Worm (Caenorhabditis elegans) whole organism, young adult: ENCODE results near the gene mrps-34.

Experiments
- T26A5.8 ChIP-seq: sonication (generic microtip); optimal IDR thresholded peaks from 2 replicates; lab custom pipeline; 2016; ENCODE audit warnings: missing genetic modification characterization, missing compliant biosample characterization
- Y53G8AR.9 ChIP-seq: fragments of 200-800 bp; sonication (Bioruptor generic); conservative IDR thresholded peaks from 2 replicates; pipeline ENCODE4 v1.3.6; 2022; ENCODE audit warnings: missing genetic modification reagents, missing genetic modification characterization, missing compliant biosample characterization
- Y67H2A.10 ChIP-seq: fragments of 200-800 bp; sonication (Bioruptor generic); conservative IDR thresholded peaks from 2 replicates; pipeline ENCODE4 v1.3.6; 2022; ENCODE audit warnings: missing genetic modification reagents, missing genetic modification characterization, missing compliant biosample characterization
- ama-1 ChIP-seq, 3 experiments: fragments of 150-350 bp in 1 of 3; sonication (generic microtip) in 2 of 3; optimal IDR thresholded peaks; 2 replicates each; lab custom pipeline; 2014 to 2018; ENCODE audit warnings: missing biosample characterization in 2 of 3, missing genetic modification characterization in 2 of 3, missing genetic modification reagents in 2 of 3
- ceh-40 ChIP-seq: fragments of 200-800 bp; sonication (Bioruptor generic); IDR thresholded peaks from 2 replicates; pipeline ENCODE4 v1.3.6; 2022; ENCODE audit warnings: missing genetic modification characterization, missing compliant biosample characterization
- fkh-3 ChIP-seq: sonication (generic microtip); optimal IDR thresholded peaks from 2 replicates; lab custom pipeline; 2016; ENCODE audit warnings: mild to moderate bottlenecking, missing genetic modification characterization, missing compliant biosample characterization
- lin-35 ChIP-seq, 3 experiments: fragments of 150-350 bp in 2 of 3; sonication (generic microtip) in 1 of 3; optimal IDR thresholded peaks; 2 replicates each; lab custom pipeline; 2014 to 2018; ENCODE audit warnings: missing biosample characterization in 3 of 3, missing genetic modification characterization in 3 of 3, missing genetic modification reagents in 3 of 3
- somi-1 ChIP-seq: fragments of 200-800 bp; sonication (Bioruptor generic); optimal IDR thresholded peaks from 2 replicates; lab custom pipeline; 2018; ENCODE audit warnings: mild to moderate bottlenecking, missing genetic modification characterization, missing compliant biosample characterization
- ztf-28 ChIP-seq: fragments of 200-800 bp; sonication (Bioruptor generic); IDR thresholded peaks from 2 replicates; pipeline ENCODE4 v1.3.6; 2022; ENCODE audit warnings: missing genetic modification reagents, missing genetic modification characterization, missing compliant biosample characterization

- TF ChIP-seq T26A5.8 (tag; lab: Kevin White, UChicago) (no peak), fkh-3 (tag; lab: Kevin White, UChicago) (no peak), Y53G8AR.9 (no peak), lin-35 (GFP tag; optimal IDR thresholded peaks at IDR 0.05; lab: Kevin White, UChicago) (no peak), ceh-40 (GFP tag; lab: Robert Waterston, UW) (no peak), somi-1 (no peak), ama-1 (optimal IDR thresholded peaks at IDR 0.05; lab: Kevin White, UChicago) (no peak), ama-1 (GFP tag; optimal IDR thresholded peaks at IDR 0.05; lab: Kevin White, UChicago) (no peak), Y67H2A.10 (GFP tag; lab: Robert Waterston, UW) (no peak), ztf-28 (GFP tag; lab: Robert Waterston, UW) (no peak)
Observed at ce11 chrIII:4515173-4515572, 27.1 kb downstream of the mrps-34 start.
